Fruit fly (Drosophila melanogaster): ENCODE data around the gene Hipk.

Gene Hipk

DNA sequence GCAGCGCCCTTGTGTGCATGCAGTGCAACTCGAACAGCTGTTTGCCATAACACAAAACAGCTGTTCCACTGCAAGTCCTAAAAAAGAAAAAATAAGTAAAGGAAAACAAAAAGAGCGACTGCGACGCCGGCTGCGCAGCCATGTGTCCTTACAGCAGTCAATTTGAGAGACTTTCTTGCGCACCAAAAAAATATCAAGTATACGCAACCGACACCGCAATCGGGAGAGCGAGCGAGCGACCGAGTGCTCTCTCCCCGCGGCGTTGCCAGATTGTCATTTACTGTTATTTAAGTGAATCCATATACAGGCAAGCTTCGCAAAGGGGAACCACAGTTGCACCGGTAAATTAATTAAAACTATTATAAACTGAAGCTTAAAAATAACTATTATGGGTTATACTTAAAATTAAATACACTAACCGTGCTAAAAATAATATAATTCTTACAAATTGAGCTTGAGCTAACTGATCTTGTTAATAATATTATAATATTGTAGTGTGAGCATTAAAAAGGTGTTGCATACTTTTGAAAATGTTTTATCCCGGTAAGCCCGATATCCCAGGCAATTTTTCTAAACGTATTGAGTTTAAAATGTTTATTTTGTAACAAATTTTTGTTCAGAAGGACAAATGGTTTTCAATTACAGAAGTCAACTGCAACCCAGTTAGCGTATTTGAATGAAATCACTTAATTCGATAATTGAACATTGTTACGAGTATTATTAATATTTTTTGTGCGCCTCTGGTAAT, 87.2 kb downstream of the Hipk start (continued):
- 0 out of 3 replicates have a peak, but pooled peaks have one; percentile 8 for TF ChIP-seq knrl (GFP tag; IDR thresholded peaks at IDR 0.05; ENCODE audit: partially characterized antibody)
- peak; percentile 46 for TF ChIP-seq CG9215 (GFP tag; IDR thresholded peaks at IDR 0.05)
- peak; percentile 14 for TF ChIP-seq nom (GFP tag; optimal IDR thresholded peaks at IDR 0.05)
- TF ChIP-seq wek (GFP tag; optimal IDR thresholded peaks at IDR 0.05) = no peak
- TF ChIP-seq sens (GFP tag) = peak; percentile 89
- TF ChIP-seq CG7372 (GFP tag; IDR thresholded peaks at IDR 0.05) = peak; percentile 91
- TF ChIP-seq Lhr (GFP tag; optimal IDR thresholded peaks at IDR 0.05) = no peak
- TF ChIP-seq CG12391 (tag; optimal IDR thresholded peaks at IDR 0.05) = peak; percentile 52
- TF ChIP-seq ftz-f1 (GFP tag; optimal IDR thresholded peaks at IDR 0.05) = no peak
- TF ChIP-seq CG4820 (GFP tag; optimal IDR thresholded peaks at IDR 0.05) = no peak
- peak; percentile 59 for TF ChIP-seq lmd (GFP tag; IDR thresholded peaks at IDR 0.05)
- TF ChIP-seq stc (GFP tag; IDR thresholded peaks at IDR 0.05) = peak; percentile 57; the same call in 1 of the 2 replicates
- TF ChIP-seq eyg (GFP tag; optimal IDR thresholded peaks at IDR 0.05) = no peak
- peak in 1 of 2 experiments; percentile 50 for TF ChIP-seq bsh (GFP tag; optimal IDR thresholded peaks at IDR 0.05)
- TF ChIP-seq CG17359 (tag; optimal IDR thresholded peaks at IDR 0.05) = peak; percentile 62
- peak; percentile 44; the same call in 1 of the 2 replicates for TF ChIP-seq ttk (GFP tag; IDR thresholded peaks at IDR 0.05)
- TF ChIP-seq ind (GFP tag; optimal IDR thresholded peaks at IDR 0.05) = peak; percentile 59
- peak; percentile 30 for TF ChIP-seq Ssrp (tag; optimal IDR thresholded peaks at IDR 0.05)
- peak; percentile 2 for TF ChIP-seq CG12155 (GFP tag; optimal IDR thresholded peaks at IDR 0.05)
- TF ChIP-seq Xrp1 (GFP tag; IDR thresholded peaks at IDR 0.05) = peak; percentile 50; the same call in 1 of the 2 replicates
- TF ChIP-seq E2f2 (GFP tag; IDR thresholded peaks at IDR 0.05) = peak; percentile 11; the same call in 1 of the 2 replicates
- no peak for TF ChIP-seq CG2202 (tag; optimal IDR thresholded peaks at IDR 0.05)
- peak; percentile 68 for TF ChIP-seq CG11456 (GFP tag; IDR thresholded peaks at IDR 0.05)
- no peak for TF ChIP-seq zen2 (GFP tag; IDR thresholded peaks at IDR 0.05; ENCODE audit: partially characterized antibody)
- peak; percentile 23 for TF ChIP-seq CG17385 (GFP tag; optimal IDR thresholded peaks at IDR 0.05)
- TF ChIP-seq CG6813 (GFP tag; optimal IDR thresholded peaks at IDR 0.05) = peak; percentile 23
- TF ChIP-seq Ravus (GFP tag; IDR thresholded peaks at IDR 0.05) = no peak
- no peak for TF ChIP-seq crol (GFP tag; IDR thresholded peaks at IDR 0.05)
- peak; percentile 71 for TF ChIP-seq Ptx1 (GFP tag; IDR thresholded peaks at IDR 0.05)
- TF ChIP-seq zfh2 (GFP tag; optimal IDR thresholded peaks at IDR 0.05) = peak; percentile 14
- TF ChIP-seq CG8290 (GFP tag; optimal IDR thresholded peaks at IDR 0.05) = peak; percentile 36
- TF ChIP-seq CG8290 (tag; optimal IDR thresholded peaks at IDR 0.05) = peak; percentile 22 to 73
- peak; percentile 9 for TF ChIP-seq CG1602 (GFP tag; optimal IDR thresholded peaks at IDR 0.05)
- TF ChIP-seq gcm2 (GFP tag; optimal IDR thresholded peaks at IDR 0.05) = no peak
- TF ChIP-seq gsb-n (tag; optimal IDR thresholded peaks at IDR 0.05) = no peak
- TF ChIP-seq tna (GFP tag; IDR thresholded peaks at IDR 0.05; ENCODE audit: partially characterized antibody) = no peak
- TF ChIP-seq fd96Cb (tag; optimal IDR thresholded peaks at IDR 0.05) = peak; percentile 7
- no peak for TF ChIP-seq Poxn (GFP tag; IDR thresholded peaks at IDR 0.05)
- TF ChIP-seq jumu (GFP tag; optimal IDR thresholded peaks at IDR 0.05) = no peak
- TF ChIP-seq CG4404 (GFP tag; IDR thresholded peaks at IDR 0.05) = peak; percentile 12; the same call in 1 of the 2 replicates
- TF ChIP-seq Gug (GFP tag; IDR thresholded peaks at IDR 0.05) = peak; percentile 71; the same call in 2 of the 4 replicates
- peak; percentile 21 for TF ChIP-seq MTF-1 (GFP tag; optimal IDR thresholded peaks at IDR 0.05; ENCODE audit: borderline replicate concordance)
- peak; percentile 28 for TF ChIP-seq Hr3 (GFP tag; optimal IDR thresholded peaks at IDR 0.05)
- no peak for TF ChIP-seq NC2β (GFP tag; optimal IDR thresholded peaks at IDR 0.05)
- TF ChIP-seq CG6689 (GFP tag; IDR thresholded peaks at IDR 0.05) = peak; percentile 34; the same call in 1 of the 2 replicates
- no peak for TF ChIP-seq peb (GFP tag; IDR thresholded peaks at IDR 0.05)
- TF ChIP-seq cwo (GFP tag; optimal IDR thresholded peaks at IDR 0.05) = peak; percentile 14
- TF ChIP-seq Aef1 (GFP tag; IDR thresholded peaks at IDR 0.05) = peak; percentile 43; the same call in 1 of the 3 replicates
- peak; percentile 50 for TF ChIP-seq Sox100B (GFP tag; optimal IDR thresholded peaks at IDR 0.05)
- TF ChIP-seq slbo (GFP tag; IDR thresholded peaks at IDR 0.05) = peak; percentile 87

Measured in whole organism, embryonic.